Fruit fly (Drosophila melanogaster) whole organism, adult: ENCODE results near the gene Grip128.

Experiments used
- CG11617 ChIP-seq: fragments of 200-800 bp; sonication (Bioruptor generic); optimal IDR thresholded peaks from 2 replicates; lab custom pipeline; 2017; ENCODE audit warnings: mild to moderate bottlenecking, missing biosample characterization, missing genetic modification reagents, missing genetic modification characterization
- CG12768 ChIP-seq: fragments of 200-800 bp; sonication (Bioruptor generic); optimal IDR thresholded peaks from 2 replicates; lab custom pipeline; 2017; ENCODE audit warnings: missing biosample characterization, missing genetic modification characterization, mild to moderate bottlenecking, moderate library complexity, missing genetic modification reagents
- CG14711 ChIP-seq: fragments of 200-800 bp; sonication (Bioruptor generic); optimal IDR thresholded peaks from 2 replicates; lab custom pipeline; 2018; ENCODE audit warnings: missing biosample characterization, mild to moderate bottlenecking, missing genetic modification characterization, moderate library complexity
- CG1620 ChIP-seq: fragments of 200-800 bp; sonication (Bioruptor generic); optimal IDR thresholded peaks from 2 replicates; lab custom pipeline; 2016; ENCODE audit warnings: missing biosample characterization, missing genetic modification characterization
- CG33017 ChIP-seq: fragments of 200-800 bp; sonication (Bioruptor generic); optimal IDR thresholded peaks from 2 replicates; lab custom pipeline; 2018; ENCODE audit warnings: missing biosample characterization, mild to moderate bottlenecking, missing genetic modification characterization, moderate library complexity
- CG5204 ChIP-seq: fragments of 200-800 bp; sonication (Bioruptor generic); optimal IDR thresholded peaks from 2 replicates; lab custom pipeline; 2016; ENCODE audit warnings: missing biosample characterization, missing genetic modification characterization
- CG7045 ChIP-seq: fragments of 200-800 bp; sonication (Bioruptor generic); optimal IDR thresholded peaks from 2 replicates; lab custom pipeline; 2017; ENCODE audit warnings: missing biosample characterization, mild to moderate bottlenecking, missing genetic modification characterization
- CG7101 ChIP-seq: fragments of 200-800 bp; sonication (Bioruptor generic); optimal IDR thresholded peaks from 2 replicates; lab custom pipeline; 2018; ENCODE audit warnings: missing biosample characterization, mild to moderate bottlenecking, missing genetic modification characterization, moderate library complexity
- Clk ChIP-seq: fragments of 200-800 bp; sonication (Bioruptor generic); optimal IDR thresholded peaks from 2 replicates; lab custom pipeline; 2017; ENCODE audit warnings: missing biosample characterization, missing genetic modification characterization
- Crg-1 ChIP-seq: fragments of 200-800 bp; sonication (Bioruptor generic); optimal IDR thresholded peaks from 2 replicates; lab custom pipeline; 2016; ENCODE audit warnings: missing biosample characterization, missing genetic modification characterization
- Hr96 ChIP-seq: fragments of 200-800 bp; sonication (Bioruptor generic); optimal IDR thresholded peaks from 2 replicates; lab custom pipeline; 2016; ENCODE audit warnings: missing biosample characterization, missing genetic modification characterization
- Mnt ChIP-seq: fragments of 200-800 bp; sonication (Bioruptor generic); optimal IDR thresholded peaks from 2 replicates; lab custom pipeline; 2016; ENCODE audit warnings: missing biosample characterization, mild to moderate bottlenecking, missing genetic modification characterization
- bab1 ChIP-seq: fragments of 200-800 bp; sonication (Bioruptor generic); optimal IDR thresholded peaks from 3 replicates; lab custom pipeline; 2019; ENCODE audit warnings: missing biosample characterization, mild to moderate bottlenecking, missing genetic modification characterization, moderate library complexity
- cic ChIP-seq: fragments of 200-800 bp; sonication (Bioruptor generic); optimal IDR thresholded peaks from 2 replicates; lab custom pipeline; 2017; ENCODE audit warnings: missing biosample characterization, mild to moderate bottlenecking, missing genetic modification characterization, moderate library complexity
- cnc ChIP-seq, 2 experiments: fragments of >200 bp; optimal IDR thresholded peaks; 2 replicates each; lab custom pipeline; 2017
- kay ChIP-seq: fragments of 200-800 bp; sonication (Bioruptor generic); peaks from one replicate; lab custom pipeline; 2016; ENCODE audit warnings: missing biosample characterization, missing genetic modification characterization, borderline replicate concordance
- ovo ChIP-seq: fragments of 200-800 bp; sonication (Bioruptor generic); optimal IDR thresholded peaks from 2 replicates; lab custom pipeline; 2016; ENCODE audit warnings: missing biosample characterization, missing genetic modification characterization
- pad ChIP-seq: fragments of 200-800 bp; sonication (Bioruptor generic); optimal IDR thresholded peaks from 3 replicates; lab custom pipeline; 2017; ENCODE audit warnings: missing biosample characterization, missing genetic modification characterization, mild to moderate bottlenecking, moderate library complexity, missing genetic modification reagents
- tj ChIP-seq: fragments of 200-800 bp; sonication (Bioruptor generic); optimal IDR thresholded peaks from 3 replicates; lab custom pipeline; 2017; ENCODE audit warnings: missing biosample characterization, mild to moderate bottlenecking, missing genetic modification characterization, moderate library complexity
- toe ChIP-seq: fragments of 200-800 bp; sonication (Bioruptor generic); optimal IDR thresholded peaks from 2 replicates; lab custom pipeline; 2016; ENCODE audit warnings: missing biosample characterization, missing genetic modification characterization

Grip128 gene

dm6 chrX:15464531-15464930, 7.4 kb downstream of the Grip128 start:
- TF ChIP-seq CG5204: no peak
- peak; percentile 5 for TF ChIP-seq cic (GFP tag; lab: Kevin White, UChicago)

dm6 chrX:15462436-15462857, 9.5 kb downstream of the Grip128 start, which contains the start of the genes shtd, CG6294 and CG6299:
Gene shtd (minus strand): TSS chrX:15462441.
Gene CG6294 (plus strand): TSS chrX:15462722.
Gene CG6299 (plus strand): TSS chrX:15462722.
- no peak for TF ChIP-seq CG5204
- TF ChIP-seq Crg-1 (GFP tag; lab: Kevin White, UChicago): no peak
- TF ChIP-seq CG12768 (GFP tag; lab: Kevin White, UChicago): no peak
- TF ChIP-seq cic (GFP tag; lab: Kevin White, UChicago): no peak
- TF ChIP-seq CG14711: peak; percentile 24
- no peak for TF ChIP-seq CG7045 (GFP tag; lab: Kevin White, UChicago)
- no peak for TF ChIP-seq CG33017 (tag; lab: Kevin White, UChicago)
- no peak for TF ChIP-seq kay
- no peak for TF ChIP-seq Clk (GFP tag; lab: Kevin White, UChicago)
- no peak for TF ChIP-seq CG11617
- TF ChIP-seq cnc (optimal IDR thresholded peaks at IDR 0.05; lab: Kevin White, UChicago): no peak
- no peak for TF ChIP-seq pad (GFP tag; lab: Kevin White, UChicago)
- peak; percentile 48 for TF ChIP-seq bab1 (GFP tag; lab: Kevin White, UChicago)
- TF ChIP-seq toe: no peak
- no peak for TF ChIP-seq Hr96 (GFP tag; lab: Kevin White, UChicago)
- no peak for TF ChIP-seq tj (GFP tag; lab: Kevin White, UChicago)
- peak; percentile 19 for TF ChIP-seq Mnt (GFP tag; lab: Kevin White, UChicago)
- TF ChIP-seq ovo (GFP tag; lab: Kevin White, UChicago): no peak
- TF ChIP-seq CG1620 (GFP tag; lab: Kevin White, UChicago): peak; percentile 36
- TF ChIP-seq CG7101 (tag; lab: Kevin White, UChicago): no peak

DNA sequence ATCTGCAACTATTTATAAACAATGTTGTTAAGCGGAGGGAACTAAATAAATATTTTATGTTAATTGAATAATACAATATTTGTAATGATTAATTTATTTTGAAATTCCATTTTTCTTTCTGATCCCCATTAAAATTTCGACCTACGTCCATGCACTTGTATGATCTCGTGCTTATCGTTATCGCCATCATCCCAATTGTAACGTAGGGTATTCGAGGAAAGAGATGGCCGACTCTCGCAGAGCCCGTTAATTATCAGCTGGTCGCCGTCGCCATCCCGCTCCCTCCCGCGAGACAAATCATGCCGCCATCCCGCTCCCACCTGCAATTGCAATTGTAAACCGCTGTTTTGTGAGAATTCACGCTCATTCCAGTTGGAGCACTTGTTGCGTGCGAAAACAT, 18.8 kb downstream of the Grip128 start, which contains the start of gene CG11655:
TSS of gene CG11655 (plus strand) at position 351 of the 400 bp plus-strand sequence.
- TF ChIP-seq CG1620 (GFP tag; lab: Kevin White, UChicago) (peak; percentile 1), CG12768 (GFP tag; lab: Kevin White, UChicago) (no peak), toe (peak; percentile 2), pad (GFP tag; lab: Kevin White, UChicago) (peak; percentile 61), cnc (optimal IDR thresholded peaks at IDR 0.05; lab: Kevin White, UChicago) (no peak), CG11617 (peak; percentile 71), CG7045 (GFP tag; lab: Kevin White, UChicago) (peak; percentile 15), CG7101 (tag; lab: Kevin White, UChicago) (peak; percentile 67), ovo (GFP tag; lab: Kevin White, UChicago) (peak; percentile 95), tj (GFP tag; lab: Kevin White, UChicago) (peak; percentile 59), CG33017 (tag; lab: Kevin White, UChicago) (peak; percentile 2), kay (no peak), Mnt (GFP tag; lab: Kevin White, UChicago) (peak; percentile 81), CG14711 (peak; percentile 43), Crg-1 (GFP tag; lab: Kevin White, UChicago) (no peak), cic (GFP tag; lab: Kevin White, UChicago) (peak; percentile 54), Clk (GFP tag; lab: Kevin White, UChicago) (no peak), Hr96 (GFP tag; lab: Kevin White, UChicago) (peak; percentile 21), CG5204 (no peak), bab1 (GFP tag; lab: Kevin White, UChicago) (peak; percentile 67)

- TF ChIP-seq CG1620 (GFP tag; lab: Kevin White, UChicago) (no peak), Mnt (GFP tag; lab: Kevin White, UChicago) (peak; percentile 96), Hr96 (GFP tag; lab: Kevin White, UChicago) (no peak), cnc (optimal IDR thresholded peaks at IDR 0.05; lab: Kevin White, UChicago) (peak in 1 of 2 experiments; percentile 18)
Measured at dm6 chrX:15450327-15450644, 21.6 kb downstream of the Grip128 start.

dm6 chrX:15449490-15450326, 22.2 kb downstream of the Grip128 start, which contains the start of the genes Scamp and Ahcy:
Gene Scamp (minus strand): TSS chrX:15449883.
Gene Ahcy (plus strand): TSS chrX:15450261.
- no peak for TF ChIP-seq CG33017 (tag; lab: Kevin White, UChicago)
- no peak for TF ChIP-seq Clk (GFP tag; lab: Kevin White, UChicago)
- peak; percentile 37 for TF ChIP-seq CG11617
- peak in 1 of 2 experiments; percentile 35 for TF ChIP-seq cnc (optimal IDR thresholded peaks at IDR 0.05; lab: Kevin White, UChicago)
- TF ChIP-seq CG5204: peak; percentile 40
- no peak for TF ChIP-seq CG7045 (GFP tag; lab: Kevin White, UChicago)
- TF ChIP-seq tj (GFP tag; lab: Kevin White, UChicago): no peak
- peak; percentile 51 for TF ChIP-seq kay
- peak; percentile 11 for TF ChIP-seq Crg-1 (GFP tag; lab: Kevin White, UChicago)
- TF ChIP-seq Hr96 (GFP tag; lab: Kevin White, UChicago): peak; percentile 31
- peak; percentile 23 for TF ChIP-seq toe
- peak; percentile 11 for TF ChIP-seq CG7101 (tag; lab: Kevin White, UChicago)

DNA sequence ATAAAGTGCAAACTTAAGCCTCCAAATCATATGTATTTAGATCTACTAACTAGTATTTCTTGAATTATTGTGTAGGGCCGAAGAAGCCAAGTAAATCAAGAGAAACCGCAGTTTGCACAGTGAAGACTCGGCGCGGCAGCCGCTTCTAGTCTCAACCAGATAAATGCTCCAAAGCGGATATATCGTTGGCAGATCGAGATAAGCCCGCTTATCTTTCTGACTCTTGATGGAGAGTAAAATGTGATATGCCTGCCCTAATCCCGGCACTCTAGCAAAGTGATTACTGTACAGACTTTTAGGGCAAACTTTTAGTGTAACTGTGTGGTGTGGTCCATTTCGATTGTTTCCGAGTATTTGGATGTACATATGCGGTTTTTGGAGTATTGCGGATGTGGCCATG, 23.1 kb downstream of the Grip128 start:
- no peak for TF ChIP-seq bab1 (GFP tag; lab: Kevin White, UChicago)
- no peak for TF ChIP-seq ovo (GFP tag; lab: Kevin White, UChicago)
- no peak for TF ChIP-seq Clk (GFP tag; lab: Kevin White, UChicago)
- no peak for TF ChIP-seq CG5204
- no peak for TF ChIP-seq CG7101 (tag; lab: Kevin White, UChicago)
- no peak for TF ChIP-seq CG11617
- no peak for TF ChIP-seq CG12768 (GFP tag; lab: Kevin White, UChicago)
- no peak for TF ChIP-seq kay
- no peak for TF ChIP-seq toe
